Worm (Caenorhabditis elegans): ENCODE measurements around the gene srd-7.
"Not testable (repeated sequence)": the region's sequence is repeated elsewhere in the genome, so short reads cannot be mapped to it uniquely, and the experiment has no call there.

The srd-7 gene

ce11 chrIV:10764206-10764605 is 22.4 kb downstream of the srd-7 start, which contains the start of gene T25B9.11:
T25B9.11 (plus strand) TSS chrIV:10764506.
- TF ChIP-seq hlh-1 (tag; optimal IDR thresholded peaks at IDR 0.05) (no peak), nhr-76 (tag; optimal IDR thresholded peaks at IDR 0.05) (no peak), mab-5 (tag; optimal IDR thresholded peaks at IDR 0.05) (no peak), elt-1 (tag; optimal IDR thresholded peaks at IDR 0.05; ENCODE audit: borderline replicate concordance, insufficient read depth) (no peak), nhr-28 (tag; optimal IDR thresholded peaks at IDR 0.05) (no peak), pha-4 (tag; optimal IDR thresholded peaks at IDR 0.05) (no peak), lin-13 (tag; optimal IDR thresholded peaks at IDR 0.05) (no peak), lin-32 (GFP tag; optimal IDR thresholded peaks at IDR 0.05) (no peak), unc-120 (tag; optimal IDR thresholded peaks at IDR 0.05; ENCODE audit: poor library complexity, severe bottlenecking) (no peak), mep-1 (tag; optimal IDR thresholded peaks at IDR 0.05) (no peak), drap-1 (GFP tag; optimal IDR thresholded peaks at IDR 0.05) (no peak), elt-3 (tag; optimal IDR thresholded peaks at IDR 0.05) (no peak), nhr-237 (tag; optimal IDR thresholded peaks at IDR 0.05) (no peak), nhr-12 (tag; optimal IDR thresholded peaks at IDR 0.05) (no peak), zip-8 (tag; optimal IDR thresholded peaks at IDR 0.05) (no peak), ceh-39 (tag; optimal IDR thresholded peaks at IDR 0.05) (no peak), ztf-11 (tag; optimal IDR thresholded peaks at IDR 0.05) (no peak), ces-1 (GFP tag; optimal IDR thresholded peaks at IDR 0.05) (no peak), sptf-1 (tag; optimal IDR thresholded peaks at IDR 0.05) (no peak)

- TF ChIP-seq ceh-43 (GFP tag; optimal IDR thresholded peaks at IDR 0.05) (no peak), lsy-2 (tag; optimal IDR thresholded peaks at IDR 0.05) (no peak), mls-2 (tag; optimal IDR thresholded peaks at IDR 0.05) (no peak), tbx-8 (GFP tag; optimal IDR thresholded peaks at IDR 0.05) (no peak), unc-39 (tag; optimal IDR thresholded peaks at IDR 0.05) (no peak), M03D4.4 (tag; optimal IDR thresholded peaks at IDR 0.05) (no peak), unc-62 (GFP tag; optimal IDR thresholded peaks at IDR 0.05) (no peak), flh-1 (GFP tag; optimal IDR thresholded peaks at IDR 0.05) (no peak), ces-1 (GFP tag; optimal IDR thresholded peaks at IDR 0.05) (no peak), blmp-1 (tag; optimal IDR thresholded peaks at IDR 0.05) (no peak), mep-1 (tag; optimal IDR thresholded peaks at IDR 0.05) (no peak)
Measured at ce11 chrIV:10761344-10761743, 25.3 kb downstream of the srd-7 start, which contains the start of gene ugt-54. ugt-54 (plus strand) TSS chrIV:10761698.

- no peak for TF ChIP-seq pha-4 (tag; optimal IDR thresholded peaks at IDR 0.05)
- TF ChIP-seq tbx-8 (GFP tag; optimal IDR thresholded peaks at IDR 0.05): no peak
- TF ChIP-seq ces-1 (GFP tag; optimal IDR thresholded peaks at IDR 0.05): no peak
- no peak for TF ChIP-seq blmp-1 (tag; optimal IDR thresholded peaks at IDR 0.05)
- no peak for TF ChIP-seq ceh-43 (GFP tag; optimal IDR thresholded peaks at IDR 0.05)
- no peak for TF ChIP-seq drap-1 (GFP tag; optimal IDR thresholded peaks at IDR 0.05)
- no peak for TF ChIP-seq flh-1 (GFP tag; optimal IDR thresholded peaks at IDR 0.05)
Measured at ce11 chrIV:10757616-10758193, 28.9 kb downstream of the srd-7 start, which contains the start of the genes T25B9.4 and T25B9.6. T25B9.4 (minus strand) TSS chrIV:10757716. T25B9.6 (plus strand) TSS chrIV:10758143.

ce11 chrIV:10754685-10755084 is 31.9 kb downstream of the srd-7 start, which contains the start of gene T25B9.5:
T25B9.5 (minus strand) TSS chrIV:10754785.
- no peak for TF ChIP-seq mab-5 (tag; optimal IDR thresholded peaks at IDR 0.05)
- TF ChIP-seq M03D4.4 (tag; optimal IDR thresholded peaks at IDR 0.05): no peak
- no peak for TF ChIP-seq nhr-12 (tag; optimal IDR thresholded peaks at IDR 0.05)
- TF ChIP-seq elt-3 (tag; optimal IDR thresholded peaks at IDR 0.05): no peak
- no peak for TF ChIP-seq ceh-83 (GFP tag; optimal IDR thresholded peaks at IDR 0.05)
- TF ChIP-seq flh-1 (GFP tag; optimal IDR thresholded peaks at IDR 0.05): no peak
- no peak for TF ChIP-seq lsy-2 (tag; optimal IDR thresholded peaks at IDR 0.05)
- no peak for TF ChIP-seq ces-1 (GFP tag; optimal IDR thresholded peaks at IDR 0.05)
- TF ChIP-seq nhr-28 (tag; optimal IDR thresholded peaks at IDR 0.05): no peak
- TF ChIP-seq ztf-11 (tag; optimal IDR thresholded peaks at IDR 0.05): no peak
- TF ChIP-seq hlh-1 (tag; optimal IDR thresholded peaks at IDR 0.05): no peak
- TF ChIP-seq sptf-1 (tag; optimal IDR thresholded peaks at IDR 0.05): no peak
- TF ChIP-seq elt-1 (tag; optimal IDR thresholded peaks at IDR 0.05; ENCODE audit: borderline replicate concordance, insufficient read depth): no peak

- not testable (repeated sequence) for TF ChIP-seq ces-1 (GFP tag; optimal IDR thresholded peaks at IDR 0.05); ztf-11 (tag; optimal IDR thresholded peaks at IDR 0.05); mab-5 (tag; optimal IDR thresholded peaks at IDR 0.05)
Measured at ce11 chrIV:10751740-10752139, 34.9 kb downstream of the srd-7 start, which contains the start of gene T25B9.2. T25B9.2 (minus strand) TSS chrIV:10751840.

Data from whole organism, mixed stage, embryonic.